Fruit fly (Drosophila melanogaster): ENCODE data around the gene CCDC53.

CCDC53 gene

dm6 chr2L:8007160-8007876, 33.6 kb upstream of the CCDC53 start, which contains the start of gene Spn28Dc (continued):
- TF ChIP-seq CG1621 (tag; optimal IDR thresholded peaks at IDR 0.05) (peak; percentile 47), svp (GFP tag) (peak; percentile 98), Hr38 (GFP tag; optimal IDR thresholded peaks at IDR 0.05) (no peak), fkh (GFP tag; optimal IDR thresholded peaks at IDR 0.05) (peak; percentile 25), CG11902 (GFP tag; optimal IDR thresholded peaks at IDR 0.05) (no peak), Gug (GFP tag; IDR thresholded peaks at IDR 0.05) (no peak), acj6 (GFP tag; optimal IDR thresholded peaks at IDR 0.05) (no peak), Sox102F (GFP tag; optimal IDR thresholded peaks at IDR 0.05) (no peak), cyc (GFP tag; optimal IDR thresholded peaks at IDR 0.05) (no peak), Sox14 (GFP tag; optimal IDR thresholded peaks at IDR 0.05) (no peak), CG6808 (GFP tag; optimal IDR thresholded peaks at IDR 0.05) (peak; percentile 59), ss (GFP tag; optimal IDR thresholded peaks at IDR 0.05) (peak; percentile 50 to 60), Eip78C (GFP tag) (peak; percentile 80), Blimp-1 (GFP tag; optimal IDR thresholded peaks at IDR 0.05) (no peak), CG15336 (GFP tag; IDR thresholded peaks at IDR 0.05) (no peak), salr (GFP tag; optimal IDR thresholded peaks at IDR 0.05) (no peak), vri (GFP tag; optimal IDR thresholded peaks at IDR 0.05) (peak; percentile 8)

- no peak for TF ChIP-seq salr (GFP tag; optimal IDR thresholded peaks at IDR 0.05)
- TF ChIP-seq Hr39 (GFP tag; optimal IDR thresholded peaks at IDR 0.05) = no peak
- TF ChIP-seq fd59A (GFP tag; optimal IDR thresholded peaks at IDR 0.05) = no peak
- peak; percentile 57 for TF ChIP-seq CG16779 (tag; optimal IDR thresholded peaks at IDR 0.05)
- TF ChIP-seq CG6808 (GFP tag; optimal IDR thresholded peaks at IDR 0.05) = peak; percentile 18
- TF ChIP-seq Smox (GFP tag; optimal IDR thresholded peaks at IDR 0.05) = no peak
- peak; percentile 34 for TF ChIP-seq Sox14 (GFP tag; optimal IDR thresholded peaks at IDR 0.05)
- peak; percentile 79; the same call in 2 of the 3 replicates for TF ChIP-seq eg (GFP tag; IDR thresholded peaks at IDR 0.05)
- TF ChIP-seq Sox102F (GFP tag; optimal IDR thresholded peaks at IDR 0.05) = peak; percentile 9
- TF ChIP-seq CG11902 (GFP tag; optimal IDR thresholded peaks at IDR 0.05) = no peak
- TF ChIP-seq CG6792 (GFP tag; optimal IDR thresholded peaks at IDR 0.05) = peak; percentile 15
- TF ChIP-seq CG6163 (GFP tag; IDR thresholded peaks at IDR 0.05) = peak; percentile 59; the same call in 2 of the 3 replicates
- TF ChIP-seq topi (GFP tag; optimal IDR thresholded peaks at IDR 0.05) = no peak
- TF ChIP-seq CG6854 (GFP tag; optimal IDR thresholded peaks at IDR 0.05) = peak; percentile 13
- TF ChIP-seq CG6276 (GFP tag; optimal IDR thresholded peaks at IDR 0.05) = peak; percentile 46
- peak; percentile 60 for TF ChIP-seq Eip78C (GFP tag)
- TF ChIP-seq CG15336 (GFP tag; IDR thresholded peaks at IDR 0.05) = peak; percentile 34; the same call in 1 of the 2 replicates
- no peak for TF ChIP-seq CG7368 (GFP tag; optimal IDR thresholded peaks at IDR 0.05)
- TF ChIP-seq Met (GFP tag; optimal IDR thresholded peaks at IDR 0.05) = no peak
- TF ChIP-seq Eip93F (GFP tag; optimal IDR thresholded peaks at IDR 0.05) = no peak
- peak; percentile 32 to 44 for TF ChIP-seq ss (GFP tag; optimal IDR thresholded peaks at IDR 0.05)
- TF ChIP-seq CG32006 (GFP tag; optimal IDR thresholded peaks at IDR 0.05) = no peak
- TF ChIP-seq Ets96B (tag; optimal IDR thresholded peaks at IDR 0.05) = peak; percentile 1
- no peak for TF ChIP-seq CG4318 (GFP tag; optimal IDR thresholded peaks at IDR 0.05)
- TF ChIP-seq pdm3 (GFP tag; optimal IDR thresholded peaks at IDR 0.05) = no peak
- no peak for TF ChIP-seq cyc (GFP tag; optimal IDR thresholded peaks at IDR 0.05)
- no peak for TF ChIP-seq CG9139 (GFP tag; optimal IDR thresholded peaks at IDR 0.05)
- peak; percentile 67 for TF ChIP-seq svp (GFP tag)
- no peak for TF ChIP-seq CG11294 (GFP tag; IDR thresholded peaks at IDR 0.05)
- no peak for TF ChIP-seq CG11762 (GFP tag; optimal IDR thresholded peaks at IDR 0.05; ENCODE audit: insufficient read depth)
- no peak for TF ChIP-seq achi (GFP tag; optimal IDR thresholded peaks at IDR 0.05)
- no peak for TF ChIP-seq lz (GFP tag; optimal IDR thresholded peaks at IDR 0.05)
- no peak for TF ChIP-seq CG8319 (GFP tag; optimal IDR thresholded peaks at IDR 0.05)
- no peak for TF ChIP-seq CG34406 (GFP tag; optimal IDR thresholded peaks at IDR 0.05)
- no peak for TF ChIP-seq Hr38 (GFP tag; optimal IDR thresholded peaks at IDR 0.05)
- TF ChIP-seq Blimp-1 (GFP tag; optimal IDR thresholded peaks at IDR 0.05) = no peak
- peak; percentile 55 for TF ChIP-seq net (GFP tag; optimal IDR thresholded peaks at IDR 0.05)
- peak; percentile 16 for TF ChIP-seq Lpt (GFP tag; optimal IDR thresholded peaks at IDR 0.05)
- TF ChIP-seq Ets21C (GFP tag; optimal IDR thresholded peaks at IDR 0.05) = no peak
- peak; percentile 12 for TF ChIP-seq dsx (GFP tag; optimal IDR thresholded peaks at IDR 0.05; ENCODE audit: poor library complexity, severe bottlenecking)
Observed at dm6 chr2L:8009283-8010211, 31.4 kb upstream of the CCDC53 start, which contains the start of gene CG12560. CG12560 (minus strand) TSS chr2L:8009477.
